Fruit fly (Drosophila melanogaster) whole organism, adult: ENCODE data around the gene Oseg4.

Source experiments
- CG11617 ChIP-seq: fragments of 200-800 bp; sonication (Bioruptor generic); optimal IDR thresholded peaks from 2 replicates; lab custom pipeline; 2017; ENCODE audit warnings: mild to moderate bottlenecking, missing biosample characterization, missing genetic modification reagents, missing genetic modification characterization
- CG12768 ChIP-seq: fragments of 200-800 bp; sonication (Bioruptor generic); optimal IDR thresholded peaks from 2 replicates; lab custom pipeline; 2017; ENCODE audit warnings: missing biosample characterization, missing genetic modification characterization, mild to moderate bottlenecking, moderate library complexity, missing genetic modification reagents
- CG14711 ChIP-seq: fragments of 200-800 bp; sonication (Bioruptor generic); optimal IDR thresholded peaks from 2 replicates; lab custom pipeline; 2018; ENCODE audit warnings: missing biosample characterization, mild to moderate bottlenecking, missing genetic modification characterization, moderate library complexity
- CG1620 ChIP-seq: fragments of 200-800 bp; sonication (Bioruptor generic); optimal IDR thresholded peaks from 2 replicates; lab custom pipeline; 2016; ENCODE audit warnings: missing biosample characterization, missing genetic modification characterization
- CG33017 ChIP-seq: fragments of 200-800 bp; sonication (Bioruptor generic); optimal IDR thresholded peaks from 2 replicates; lab custom pipeline; 2018; ENCODE audit warnings: missing biosample characterization, mild to moderate bottlenecking, missing genetic modification characterization, moderate library complexity
- CG5204 ChIP-seq: fragments of 200-800 bp; sonication (Bioruptor generic); optimal IDR thresholded peaks from 2 replicates; lab custom pipeline; 2016; ENCODE audit warnings: missing biosample characterization, missing genetic modification characterization
- CG7045 ChIP-seq: fragments of 200-800 bp; sonication (Bioruptor generic); optimal IDR thresholded peaks from 2 replicates; lab custom pipeline; 2017; ENCODE audit warnings: missing biosample characterization, mild to moderate bottlenecking, missing genetic modification characterization
- CG7101 ChIP-seq: fragments of 200-800 bp; sonication (Bioruptor generic); optimal IDR thresholded peaks from 2 replicates; lab custom pipeline; 2018; ENCODE audit warnings: missing biosample characterization, mild to moderate bottlenecking, missing genetic modification characterization, moderate library complexity
- Clk ChIP-seq: fragments of 200-800 bp; sonication (Bioruptor generic); optimal IDR thresholded peaks from 2 replicates; lab custom pipeline; 2017; ENCODE audit warnings: missing biosample characterization, missing genetic modification characterization
- Crg-1 ChIP-seq: fragments of 200-800 bp; sonication (Bioruptor generic); optimal IDR thresholded peaks from 2 replicates; lab custom pipeline; 2016; ENCODE audit warnings: missing biosample characterization, missing genetic modification characterization
- Hr96 ChIP-seq: fragments of 200-800 bp; sonication (Bioruptor generic); optimal IDR thresholded peaks from 2 replicates; lab custom pipeline; 2016; ENCODE audit warnings: missing biosample characterization, missing genetic modification characterization
- Mnt ChIP-seq: fragments of 200-800 bp; sonication (Bioruptor generic); optimal IDR thresholded peaks from 2 replicates; lab custom pipeline; 2016; ENCODE audit warnings: missing biosample characterization, mild to moderate bottlenecking, missing genetic modification characterization
- bab1 ChIP-seq: fragments of 200-800 bp; sonication (Bioruptor generic); optimal IDR thresholded peaks from 3 replicates; lab custom pipeline; 2019; ENCODE audit warnings: missing biosample characterization, mild to moderate bottlenecking, missing genetic modification characterization, moderate library complexity
- cic ChIP-seq: fragments of 200-800 bp; sonication (Bioruptor generic); optimal IDR thresholded peaks from 2 replicates; lab custom pipeline; 2017; ENCODE audit warnings: missing biosample characterization, mild to moderate bottlenecking, missing genetic modification characterization, moderate library complexity
- cnc ChIP-seq, 2 experiments: fragments of >200 bp; optimal IDR thresholded peaks; 2 replicates each; lab custom pipeline; 2017
- kay ChIP-seq: fragments of 200-800 bp; sonication (Bioruptor generic); peaks from one replicate; lab custom pipeline; 2016; ENCODE audit warnings: missing biosample characterization, missing genetic modification characterization, borderline replicate concordance
- ovo ChIP-seq: fragments of 200-800 bp; sonication (Bioruptor generic); optimal IDR thresholded peaks from 2 replicates; lab custom pipeline; 2016; ENCODE audit warnings: missing biosample characterization, missing genetic modification characterization
- pad ChIP-seq: fragments of 200-800 bp; sonication (Bioruptor generic); optimal IDR thresholded peaks from 3 replicates; lab custom pipeline; 2017; ENCODE audit warnings: missing biosample characterization, missing genetic modification characterization, mild to moderate bottlenecking, moderate library complexity, missing genetic modification reagents
- tj ChIP-seq: fragments of 200-800 bp; sonication (Bioruptor generic); optimal IDR thresholded peaks from 3 replicates; lab custom pipeline; 2017; ENCODE audit warnings: missing biosample characterization, mild to moderate bottlenecking, missing genetic modification characterization, moderate library complexity
- toe ChIP-seq: fragments of 200-800 bp; sonication (Bioruptor generic); optimal IDR thresholded peaks from 2 replicates; lab custom pipeline; 2016; ENCODE audit warnings: missing biosample characterization, missing genetic modification characterization

Gene Oseg4

DNA sequence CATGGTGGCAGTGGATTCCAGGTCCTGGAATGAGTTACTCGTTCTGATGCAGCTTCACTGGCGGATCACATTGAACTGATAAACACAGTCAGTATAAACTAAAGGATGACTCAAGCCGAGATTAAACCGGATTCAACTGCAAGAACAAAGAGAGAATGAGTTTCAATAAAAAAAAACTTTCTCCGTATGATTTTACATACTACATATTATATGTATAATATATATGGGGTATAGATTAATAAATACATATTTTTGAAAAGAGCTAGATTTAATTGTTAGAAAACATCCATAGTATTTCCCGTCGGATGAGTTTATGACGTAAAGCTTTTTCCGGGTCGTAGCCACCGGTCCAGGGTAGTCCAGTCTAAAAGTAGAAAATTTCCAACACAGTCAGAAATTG, 11.5 kb downstream of the Oseg4 start, which contains the start of gene CG12035:
CG12035 (plus strand) TSS at position 301 of the 400 bp plus-strand sequence.
- TF ChIP-seq kay (GFP tag; lab: Kevin White, UChicago) (no peak), CG11617 (GFP tag; lab: Kevin White, UChicago) (no peak), CG5204 (GFP tag; lab: Kevin White, UChicago) (no peak), Clk (GFP tag; lab: Kevin White, UChicago) (no peak), ovo (GFP tag; lab: Kevin White, UChicago) (no peak), CG7101 (tag; lab: Kevin White, UChicago) (no peak), CG1620 (GFP tag; lab: Kevin White, UChicago) (no peak), CG12768 (GFP tag; lab: Kevin White, UChicago) (no peak), tj (GFP tag; lab: Kevin White, UChicago) (no peak), pad (GFP tag; lab: Kevin White, UChicago) (no peak), Hr96 (GFP tag; lab: Kevin White, UChicago) (no peak)

DNA sequence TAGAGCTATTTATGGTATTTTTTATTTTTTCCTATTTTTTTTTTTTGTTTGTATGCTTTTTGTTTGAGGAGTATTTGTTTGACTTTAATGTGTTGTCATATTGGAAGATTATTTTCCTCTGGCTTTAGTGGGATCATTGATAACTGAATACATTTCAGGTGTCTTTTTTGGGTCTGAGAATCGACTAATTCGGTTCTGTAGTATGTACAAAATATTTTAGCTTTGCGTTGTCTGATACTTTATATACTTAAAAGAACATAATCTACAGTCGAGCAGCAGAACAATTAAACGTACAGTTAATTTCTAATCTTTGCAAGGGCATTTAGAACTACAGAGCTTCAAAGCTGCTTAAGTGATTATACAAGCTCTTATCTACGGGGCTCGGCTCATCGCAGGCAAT, 12.5 kb downstream of the Oseg4 start, which contains the start of gene CG18171:
CG18171 (minus strand) TSS at position 101 of the 400 bp plus-strand sequence.
- TF ChIP-seq CG5204 (GFP tag; lab: Kevin White, UChicago) (no peak), cic (no peak), Hr96 (GFP tag; lab: Kevin White, UChicago) (no peak), CG7045 (GFP tag; lab: Kevin White, UChicago) (no peak), CG12768 (GFP tag; lab: Kevin White, UChicago) (no peak)

DNA sequence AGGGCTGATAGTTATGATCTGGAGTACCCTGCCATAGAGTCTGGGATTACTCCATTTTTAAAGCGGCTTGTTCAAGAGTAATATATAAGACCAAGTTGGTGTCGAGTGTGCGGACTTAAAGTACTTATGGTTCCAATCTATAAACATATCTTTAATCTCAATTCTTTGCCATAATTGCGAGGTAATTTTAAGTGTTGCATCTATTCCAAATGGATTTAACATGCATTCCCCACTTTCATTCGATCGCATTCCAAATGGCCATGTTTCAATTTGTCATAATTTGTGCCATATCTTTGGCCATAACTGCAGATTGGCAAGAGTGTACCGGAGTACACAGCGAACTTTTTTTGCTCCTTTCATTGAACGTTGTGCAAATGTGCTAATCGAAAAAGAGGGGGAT, 24.3 kb downstream of the Oseg4 start:
- TF ChIP-seq CG33017 (tag; lab: Kevin White, UChicago) (no peak), CG11617 (GFP tag; lab: Kevin White, UChicago) (no peak), CG12768 (GFP tag; lab: Kevin White, UChicago) (no peak), CG1620 (GFP tag; lab: Kevin White, UChicago) (no peak), bab1 (GFP tag; lab: Kevin White, UChicago) (no peak), tj (GFP tag; lab: Kevin White, UChicago) (no peak), CG7045 (GFP tag; lab: Kevin White, UChicago) (no peak), kay (GFP tag; lab: Kevin White, UChicago) (no peak), CG5204 (GFP tag; lab: Kevin White, UChicago) (no peak), toe (GFP tag; lab: Kevin White, UChicago) (no peak), ovo (GFP tag; lab: Kevin White, UChicago) (no peak), Clk (GFP tag; lab: Kevin White, UChicago) (no peak), Hr96 (GFP tag; lab: Kevin White, UChicago) (no peak), Mnt (GFP tag; lab: Kevin White, UChicago) (no peak)

DNA sequence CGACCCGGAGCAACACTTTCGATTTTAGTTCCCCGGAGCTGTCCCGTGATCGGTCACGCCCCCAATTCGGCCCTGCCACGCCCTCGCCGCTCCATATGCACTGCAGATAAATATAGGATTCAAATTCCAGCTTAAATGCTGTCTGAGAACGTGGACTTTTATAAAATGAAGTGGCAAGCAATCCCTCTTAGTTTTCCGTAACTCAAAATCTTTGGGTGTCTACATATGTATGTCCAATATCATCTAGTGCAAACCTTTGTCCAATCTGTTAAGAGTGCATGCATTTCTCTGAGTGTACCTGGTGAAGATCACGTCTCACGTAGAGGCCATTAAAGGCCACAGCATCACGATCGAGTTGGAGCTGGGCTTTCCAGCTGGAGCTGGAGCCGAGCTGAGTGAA, 25.0 kb downstream of the Oseg4 start:
- TF ChIP-seq CG33017 (tag; lab: Kevin White, UChicago) (no peak), pad (GFP tag; lab: Kevin White, UChicago) (no peak), Hr96 (GFP tag; lab: Kevin White, UChicago) (no peak)

DNA sequence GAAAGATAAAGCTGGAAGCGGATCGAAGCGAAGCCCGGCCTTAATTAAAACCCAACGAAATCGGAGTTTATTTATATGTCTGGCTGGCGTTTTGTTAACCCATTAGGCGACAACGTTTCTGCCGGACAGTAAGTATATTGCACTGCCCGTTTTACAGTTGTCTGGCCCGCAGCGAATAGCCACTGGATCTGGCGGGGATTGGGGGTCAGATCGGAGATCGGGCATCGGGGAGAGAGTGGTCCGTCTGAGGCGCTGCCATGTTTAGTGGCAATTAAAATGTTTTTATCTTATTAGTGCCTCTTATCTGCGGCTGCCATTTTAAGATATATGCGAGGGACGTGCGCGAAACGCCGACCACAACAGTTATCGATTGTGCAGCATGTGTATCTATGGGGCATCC, 26.4 kb downstream of the Oseg4 start:
- TF ChIP-seq cnc (optimal IDR thresholded peaks at IDR 0.05; lab: Kevin White, UChicago) = no peak

DNA sequence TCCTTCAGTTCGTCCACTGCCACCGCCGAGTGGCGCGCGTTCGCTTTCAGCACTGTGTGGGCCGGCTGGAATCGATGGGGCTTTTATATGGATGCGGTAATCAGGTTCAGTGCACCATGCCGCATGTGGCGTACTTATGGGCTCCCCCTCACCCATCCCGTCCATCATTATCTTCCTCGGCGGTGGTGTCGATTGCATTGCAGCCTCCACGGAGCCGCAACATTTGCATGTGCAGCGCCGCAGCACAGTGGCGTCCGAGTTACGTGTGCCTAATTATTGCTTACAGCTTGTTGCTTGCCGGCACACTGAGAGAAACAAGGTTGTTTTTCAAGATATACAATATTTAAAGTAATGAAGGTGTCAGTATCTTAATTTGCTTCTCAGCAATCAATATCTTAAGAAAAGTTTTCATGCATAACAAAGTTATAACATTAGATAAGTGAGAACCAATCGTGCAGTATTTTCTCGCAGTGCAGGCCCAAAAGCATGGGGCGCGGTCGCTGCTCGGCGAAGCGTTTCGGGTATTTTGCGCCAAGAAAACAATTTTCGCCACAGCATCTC, 33.1 kb downstream of the Oseg4 start, which contains the start of gene CG13931:
CG13931 (minus strand) TSS at position 41 of the 561 bp plus-strand sequence.
- TF ChIP-seq Clk (GFP tag; lab: Kevin White, UChicago) (no peak), cic (no peak), CG14711 (no peak), cnc (optimal IDR thresholded peaks at IDR 0.05; lab: Kevin White, UChicago) (no peak), Hr96 (GFP tag; lab: Kevin White, UChicago) (no peak), pad (GFP tag; lab: Kevin White, UChicago) (no peak), bab1 (GFP tag; lab: Kevin White, UChicago) (no peak), CG5204 (GFP tag; lab: Kevin White, UChicago) (no peak), CG7045 (GFP tag; lab: Kevin White, UChicago) (no peak), Crg-1 (GFP tag; lab: Kevin White, UChicago) (no peak), ovo (GFP tag; lab: Kevin White, UChicago) (no peak), CG33017 (tag; lab: Kevin White, UChicago) (no peak), kay (GFP tag; lab: Kevin White, UChicago) (no peak), Mnt (GFP tag; lab: Kevin White, UChicago) (no peak), CG1620 (GFP tag; lab: Kevin White, UChicago) (no peak), CG7101 (tag; lab: Kevin White, UChicago) (no peak), toe (GFP tag; lab: Kevin White, UChicago) (no peak), tj (GFP tag; lab: Kevin White, UChicago) (no peak), CG11617 (GFP tag; lab: Kevin White, UChicago) (no peak)

DNA sequence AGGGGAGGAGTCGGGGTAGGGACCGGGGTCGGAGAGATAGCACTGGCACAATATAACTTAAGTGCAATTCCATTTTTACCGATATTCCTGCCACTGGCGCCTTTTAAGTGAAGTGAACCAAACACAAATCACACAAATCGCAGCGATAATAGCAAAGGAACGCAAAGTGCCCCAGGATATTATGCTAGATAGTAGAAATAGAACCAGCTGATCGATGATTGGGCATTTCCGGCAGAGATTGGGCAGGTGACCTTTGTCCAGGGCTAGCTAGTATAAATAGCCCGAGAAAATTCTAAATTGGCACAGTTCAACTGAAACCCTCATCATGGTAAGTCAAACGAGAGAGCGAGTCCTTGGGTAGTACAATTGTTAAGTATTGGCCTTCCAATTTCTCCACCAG, 41.2 kb downstream of the Oseg4 start, which contains the start of gene CG12011:
CG12011 (plus strand) TSS at position 301 of the 400 bp plus-strand sequence.
- TF ChIP-seq CG7045 (GFP tag; lab: Kevin White, UChicago) = no peak
- TF ChIP-seq CG33017 (tag; lab: Kevin White, UChicago) = no peak
- no peak for TF ChIP-seq Clk (GFP tag; lab: Kevin White, UChicago)
- TF ChIP-seq kay (GFP tag; lab: Kevin White, UChicago) = no peak
